Fruit fly (Drosophila melanogaster): ENCODE results near the gene CG43376.

DNA sequence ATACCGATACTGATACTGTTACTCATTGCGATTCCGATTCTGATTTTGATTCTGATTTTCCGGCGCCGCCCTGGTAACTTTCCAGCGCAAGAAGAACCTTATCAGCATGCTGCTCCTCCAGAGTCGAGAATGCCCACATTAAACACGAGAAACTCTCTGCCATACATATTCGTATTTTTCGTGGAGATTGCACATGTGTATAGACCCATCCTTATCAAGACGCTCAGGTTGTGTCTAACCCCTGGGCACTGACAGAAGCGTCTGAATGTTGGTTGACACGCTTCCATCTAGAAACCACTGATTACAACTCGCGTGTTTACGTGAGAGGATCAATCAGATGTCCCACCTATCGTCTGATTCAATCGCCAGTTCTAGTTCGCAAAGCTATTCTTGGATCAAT is 31.4 kb downstream of the CG43376 start:
- TF ChIP-seq insv (optimal IDR thresholded peaks at IDR 0.05) (no peak), psq (optimal IDR thresholded peaks at IDR 0.05) (no peak), ttk (optimal IDR thresholded peaks at IDR 0.05) (no peak), h (optimal IDR thresholded peaks at IDR 0.05) (no peak)

All from Kc167 (cell line).